Fruit fly (Drosophila melanogaster): ENCODE results near the gene CG42238.

CG42238 gene

dm6 chr2L:20927653-20928052 is 124.3 kb downstream of the CG42238 start, which contains the start of gene Nthl1 (continued):
- TF ChIP-seq Dp (GFP tag; optimal IDR thresholded peaks at IDR 0.05) = peak; percentile 91
- peak; percentile 68 for TF ChIP-seq gfzf (GFP tag; optimal IDR thresholded peaks at IDR 0.05)
- TF ChIP-seq Ets97D (GFP tag; optimal IDR thresholded peaks at IDR 0.05) = peak; percentile 33
- no peak for TF ChIP-seq CG16815 (GFP tag; optimal IDR thresholded peaks at IDR 0.05)
- TF ChIP-seq vvl (GFP tag; IDR thresholded peaks at IDR 0.05) = no peak
- TF ChIP-seq trem (tag; optimal IDR thresholded peaks at IDR 0.05) = peak; percentile 11
- TF ChIP-seq amos (GFP tag; IDR thresholded peaks at IDR 0.05; ENCODE audit: partially characterized antibody) = peak; percentile 43
- TF ChIP-seq sens (GFP tag) = peak; percentile 28
- peak; percentile 46 for TF ChIP-seq CTCF (GFP tag; optimal IDR thresholded peaks at IDR 0.05)
- TF ChIP-seq Oli (tag; optimal IDR thresholded peaks at IDR 0.05) = no peak
- no peak for TF ChIP-seq CG7963 (GFP tag; IDR thresholded peaks at IDR 0.05; ENCODE audit: partially characterized antibody)
- peak; percentile 9 for TF ChIP-seq Lhr (GFP tag; optimal IDR thresholded peaks at IDR 0.05)
- TF ChIP-seq gsb-n (tag; optimal IDR thresholded peaks at IDR 0.05) = peak; percentile 35

- TF ChIP-seq BtbVII (GFP tag; optimal IDR thresholded peaks at IDR 0.05) = no peak
- TF ChIP-seq fd3F (GFP tag; optimal IDR thresholded peaks at IDR 0.05) = no peak
- TF ChIP-seq lola (GFP tag; optimal IDR thresholded peaks at IDR 0.05) = no peak
- TF ChIP-seq CG9797 (GFP tag; optimal IDR thresholded peaks at IDR 0.05) = peak; percentile 72
- no peak for TF ChIP-seq CG15696 (tag; optimal IDR thresholded peaks at IDR 0.05)
- TF ChIP-seq klu (GFP tag; IDR thresholded peaks at IDR 0.05) = no peak
- TF ChIP-seq Hmr (GFP tag; optimal IDR thresholded peaks at IDR 0.05) = no peak
- TF ChIP-seq CG10267 (tag; optimal IDR thresholded peaks at IDR 0.05) = peak; percentile 6
- no peak for TF ChIP-seq cato (GFP tag; optimal IDR thresholded peaks at IDR 0.05; ENCODE audit: borderline replicate concordance)
- TF ChIP-seq Sox100B (GFP tag; optimal IDR thresholded peaks at IDR 0.05) = no peak
- no peak for TF ChIP-seq CG33213 (GFP tag; optimal IDR thresholded peaks at IDR 0.05)
- TF ChIP-seq NC2β (GFP tag; optimal IDR thresholded peaks at IDR 0.05) = no peak
- peak; percentile 48 for TF ChIP-seq trem (tag; optimal IDR thresholded peaks at IDR 0.05)
- TF ChIP-seq insv (GFP tag; optimal IDR thresholded peaks at IDR 0.05) = no peak
- no peak for TF ChIP-seq CG1647 (GFP tag; optimal IDR thresholded peaks at IDR 0.05)
- TF ChIP-seq Dbx (GFP tag; IDR thresholded peaks at IDR 0.05) = no peak
- TF ChIP-seq psq (GFP tag; optimal IDR thresholded peaks at IDR 0.05) = no peak
- no peak for TF ChIP-seq CG30403 (GFP tag; optimal IDR thresholded peaks at IDR 0.05)
- peak; percentile 1 for TF ChIP-seq CG14710 (tag; optimal IDR thresholded peaks at IDR 0.05)
- no peak for TF ChIP-seq CG10543 (GFP tag; optimal IDR thresholded peaks at IDR 0.05)
- no peak for TF ChIP-seq grn (GFP tag; optimal IDR thresholded peaks at IDR 0.05)
- TF ChIP-seq Hmx (GFP tag; optimal IDR thresholded peaks at IDR 0.05) = no peak
- no peak for TF ChIP-seq dm (GFP tag; optimal IDR thresholded peaks at IDR 0.05)
- no peak for TF ChIP-seq CG6254 (GFP tag; optimal IDR thresholded peaks at IDR 0.05)
- TF ChIP-seq CG6854 (GFP tag; optimal IDR thresholded peaks at IDR 0.05) = no peak
- peak; percentile 1 for TF ChIP-seq BEAF-32 (GFP tag; optimal IDR thresholded peaks at IDR 0.05)
- TF ChIP-seq phol (tag; optimal IDR thresholded peaks at IDR 0.05) = peak; percentile 10
- TF ChIP-seq CG7786 (GFP tag; optimal IDR thresholded peaks at IDR 0.05) = no peak
- no peak for TF ChIP-seq caup (GFP tag; optimal IDR thresholded peaks at IDR 0.05; ENCODE audit: severe bottlenecking)
- no peak for TF ChIP-seq ind (GFP tag; optimal IDR thresholded peaks at IDR 0.05)
- no peak for TF ChIP-seq CG9727 (GFP tag; optimal IDR thresholded peaks at IDR 0.05)
- TF ChIP-seq gfzf (GFP tag; optimal IDR thresholded peaks at IDR 0.05) = peak; percentile 71
- no peak for TF ChIP-seq HLH3B (GFP tag; IDR thresholded peaks at IDR 0.05)
- no peak for TF ChIP-seq NfI (GFP tag; optimal IDR thresholded peaks at IDR 0.05)
- no peak for TF ChIP-seq dati (GFP tag; IDR thresholded peaks at IDR 0.05)
- TF ChIP-seq H15 (GFP tag; IDR thresholded peaks at IDR 0.05) = no peak
- no peak for TF ChIP-seq hkb (optimal IDR thresholded peaks at IDR 0.05)
- no peak for TF ChIP-seq hkb (GFP tag; IDR thresholded peaks at IDR 0.05)
- TF ChIP-seq dimm (GFP tag; IDR thresholded peaks at IDR 0.05) = no peak
- no peak for TF ChIP-seq emc (GFP tag; optimal IDR thresholded peaks at IDR 0.05)
Observed at dm6 chr2L:20925975-20926374, 126.0 kb downstream of the CG42238 start, which contains the start of gene RPA2. Gene RPA2 (minus strand): TSS chr2L:20926147.
